Worm (Caenorhabditis elegans): ENCODE measurements around the gene emc-5.

DNA sequence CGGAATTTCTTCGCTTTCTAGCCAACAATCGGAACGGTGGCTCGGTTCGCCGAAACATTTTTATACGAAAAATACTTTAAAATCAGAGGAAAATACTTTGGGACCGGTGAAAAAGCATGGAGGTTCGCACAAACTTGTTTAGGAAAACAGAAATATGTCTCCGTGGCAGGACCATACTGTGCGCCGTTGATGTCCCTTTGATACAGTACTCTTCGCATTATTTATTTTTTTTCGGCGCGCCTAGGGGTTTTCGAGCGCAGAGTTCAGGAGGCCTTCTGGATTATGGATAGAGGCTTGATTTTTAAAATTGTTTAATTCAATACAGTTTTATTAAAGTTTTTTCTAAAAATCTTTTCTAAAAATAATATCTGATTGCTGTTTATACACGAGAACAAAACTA, 48.1 kb downstream of the emc-5 start, which contains the start of gene F54D5.9:
- no peak for TF ChIP-seq him-1 (tag; optimal IDR thresholded peaks at IDR 0.05)
- TF ChIP-seq dao-5 (tag; optimal IDR thresholded peaks at IDR 0.05), result no peak
